Fruit fly (Drosophila melanogaster) whole organism, wandering third instar larva: ENCODE results near the gene Clp.

Experiments used
- Abd-B ChIP-seq: fragments of >200 bp; optimal IDR thresholded peaks from 2 replicates; lab custom pipeline; 2017; ENCODE audit warnings: missing biosample characterization, missing genetic modification characterization
- Mio ChIP-seq: sonication (Bioruptor generic); optimal IDR thresholded peaks from 2 replicates; lab custom pipeline; 2016; ENCODE audit warnings: missing biosample characterization, missing genetic modification characterization
- lola ChIP-seq: fragments of >200 bp; optimal IDR thresholded peaks from 2 replicates; lab custom pipeline; 2017; ENCODE audit warnings: missing biosample characterization, missing genetic modification characterization

DNA sequence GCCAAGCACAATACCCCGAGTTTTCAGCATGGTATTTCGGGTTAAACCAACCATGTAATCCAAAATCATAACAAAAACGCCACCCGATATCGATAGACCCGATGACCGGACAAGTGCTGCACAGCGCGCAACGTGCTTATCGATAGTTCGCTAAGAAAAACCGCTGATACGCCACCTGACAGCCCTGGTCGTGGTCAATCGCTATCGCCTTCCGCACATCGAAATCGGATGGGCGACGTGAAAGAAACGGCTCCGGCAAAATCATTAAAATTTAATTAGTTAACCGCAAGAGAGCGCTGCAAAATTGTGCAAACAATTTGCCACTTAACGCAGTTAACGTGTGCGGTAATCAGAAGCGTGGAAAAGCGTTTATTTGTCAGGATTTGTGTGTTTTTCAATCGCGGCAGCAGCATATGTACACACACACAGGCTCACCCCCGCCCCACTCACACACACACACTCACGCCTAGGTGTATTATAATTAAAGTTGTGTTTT, 6.1 kb downstream of the Clp start, which contains the start of the genes CG3862 and dock:
- TF ChIP-seq Mio (GFP tag; lab: Kevin White, UChicago) = no peak
- no peak for TF ChIP-seq Abd-B
- TF ChIP-seq lola (GFP tag; lab: Kevin White, UChicago) = no peak
